Worm (Caenorhabditis elegans): Measurements from ENCODE around the gene nspb-3.

nspb-3 gene

DNA sequence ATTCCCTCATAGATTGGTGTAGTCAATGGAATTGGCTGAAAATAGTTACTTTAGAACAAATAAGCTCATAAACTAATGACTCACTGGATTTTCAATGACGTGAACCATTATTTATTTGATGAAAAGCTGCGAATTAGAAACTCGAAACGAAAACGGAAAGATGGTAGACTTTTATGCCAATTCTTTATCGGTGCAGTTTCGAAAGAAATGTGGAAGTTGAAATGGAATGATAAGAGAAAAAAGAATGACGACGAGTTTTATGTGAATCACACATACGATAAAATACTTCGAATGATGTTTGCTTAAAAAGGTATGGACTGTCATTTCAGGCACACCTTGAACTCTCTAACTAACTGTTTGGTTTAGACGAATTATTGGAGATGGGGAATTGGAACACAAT is 4.7 kb downstream of the nspb-3 start, which contains the start of the genes lec-11 and irld-7:
Gene lec-11 (minus strand): TSS at position 126 of the 400 bp plus-strand sequence.
Gene irld-7 (plus strand): TSS at position 332 of the 400 bp plus-strand sequence.
- TF ChIP-seq sma-9 (GFP tag; optimal IDR thresholded peaks at IDR 0.05), result peak; percentile 25
- TF ChIP-seq sma-9 (tag; optimal IDR thresholded peaks at IDR 0.05), result no peak
- no peak for TF ChIP-seq sem-4 (tag; optimal IDR thresholded peaks at IDR 0.05)
- no peak for TF ChIP-seq nhr-11 (tag; optimal IDR thresholded peaks at IDR 0.05)
- peak; percentile 93 for TF ChIP-seq fos-1 (tag; optimal IDR thresholded peaks at IDR 0.05)
- no peak for TF ChIP-seq skn-1 (tag; optimal IDR thresholded peaks at IDR 0.05)

DNA sequence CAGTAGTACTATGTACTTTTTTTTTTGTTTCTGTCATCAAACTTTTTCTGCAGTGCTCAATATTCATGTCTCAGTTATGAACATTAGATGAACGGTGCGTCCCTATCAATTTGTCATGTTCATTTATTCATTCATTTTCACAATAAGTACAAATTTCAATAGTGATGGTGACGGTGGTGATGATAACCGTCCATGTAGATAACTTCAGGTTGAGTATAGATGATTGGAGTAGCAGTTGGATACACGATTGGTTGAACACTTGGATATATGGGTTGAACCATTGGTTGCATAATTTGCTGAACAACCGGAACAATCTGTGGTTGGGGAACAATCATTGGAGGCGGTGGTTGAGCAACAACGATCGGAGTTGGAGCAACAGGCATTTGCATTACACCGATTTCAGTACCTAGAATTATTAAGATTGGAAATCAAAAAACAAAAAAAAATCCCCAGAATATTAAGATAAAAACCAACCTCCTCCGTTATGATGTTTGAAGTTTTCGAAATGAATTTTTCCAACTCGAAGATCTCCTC is 6.6 kb downstream of the nspb-3 start:
- no peak for TF ChIP-seq dmd-4 (tag; optimal IDR thresholded peaks at IDR 0.05)
- TF ChIP-seq C34F6.9 (tag; optimal IDR thresholded peaks at IDR 0.05), result no peak
- no peak for TF ChIP-seq nhr-10 (tag; optimal IDR thresholded peaks at IDR 0.05)
- TF ChIP-seq alr-1 (tag; optimal IDR thresholded peaks at IDR 0.05), result no peak
- no peak for TF ChIP-seq F13H6.1 (tag; optimal IDR thresholded peaks at IDR 0.05)
- TF ChIP-seq sma-3 (GFP tag; optimal IDR thresholded peaks at IDR 0.05), result no peak
- no peak for TF ChIP-seq sem-4 (tag; optimal IDR thresholded peaks at IDR 0.05)
- TF ChIP-seq nhr-25 (tag; optimal IDR thresholded peaks at IDR 0.05), result no peak
- no peak for TF ChIP-seq elt-1 (tag; optimal IDR thresholded peaks at IDR 0.05)
- TF ChIP-seq ceh-16 (tag; optimal IDR thresholded peaks at IDR 0.05), result no peak
- TF ChIP-seq nhr-21 (tag; optimal IDR thresholded peaks at IDR 0.05), result no peak
- TF ChIP-seq nhr-6 (tag; optimal IDR thresholded peaks at IDR 0.05), result no peak
- no peak for TF ChIP-seq lsy-2 (tag; optimal IDR thresholded peaks at IDR 0.05)

- TF ChIP-seq sma-3 (GFP tag; optimal IDR thresholded peaks at IDR 0.05) (peak; percentile 81), sem-4 (tag; optimal IDR thresholded peaks at IDR 0.05) (peak; percentile 50), zag-1 (tag; optimal IDR thresholded peaks at IDR 0.05) (peak; percentile 37), nhr-237 (tag; optimal IDR thresholded peaks at IDR 0.05) (no peak), ama-1 (optimal IDR thresholded peaks at IDR 0.05) (peak; percentile 42), egl-27 (tag; optimal IDR thresholded peaks at IDR 0.05) (peak; percentile 69), nhr-10 (tag; optimal IDR thresholded peaks at IDR 0.05) (no peak), ztf-11 (tag; optimal IDR thresholded peaks at IDR 0.05) (no peak), R02D3.7 (tag; optimal IDR thresholded peaks at IDR 0.05) (peak; percentile 7), ZK546.5 (tag; optimal IDR thresholded peaks at IDR 0.05) (no peak), lin-13 (GFP tag; optimal IDR thresholded peaks at IDR 0.05) (peak; percentile 83), ceh-82 (tag; optimal IDR thresholded peaks at IDR 0.05) (no peak), lin-11 (tag; optimal IDR thresholded peaks at IDR 0.05) (peak; percentile 83), unc-62 (GFP tag; optimal IDR thresholded peaks at IDR 0.05) (no peak), elt-1 (tag; optimal IDR thresholded peaks at IDR 0.05) (no peak), nhr-77 (tag; optimal IDR thresholded peaks at IDR 0.05) (no peak), ceh-16 (tag; optimal IDR thresholded peaks at IDR 0.05) (peak; percentile 66), lsy-2 (tag; optimal IDR thresholded peaks at IDR 0.05) (peak; percentile 64 to 90), lin-39 (tag; optimal IDR thresholded peaks at IDR 0.05) (no peak), nhr-23 (tag; optimal IDR thresholded peaks at IDR 0.05) (no peak), crh-2 (tag; optimal IDR thresholded peaks at IDR 0.05) (peak; percentile 87), nhr-11 (tag; optimal IDR thresholded peaks at IDR 0.05) (no peak), elt-3 (tag; optimal IDR thresholded peaks at IDR 0.05) (no peak), unc-55 (GFP tag; optimal IDR thresholded peaks at IDR 0.05) (peak; percentile 97), nhr-6 (tag; optimal IDR thresholded peaks at IDR 0.05) (no peak), nhr-25 (tag; optimal IDR thresholded peaks at IDR 0.05) (no peak), mab-5 (tag; optimal IDR thresholded peaks at IDR 0.05) (peak; percentile 38), F13H6.1 (tag; optimal IDR thresholded peaks at IDR 0.05) (peak; percentile 74), nhr-21 (tag; optimal IDR thresholded peaks at IDR 0.05) (peak; percentile 76), skn-1 (tag; optimal IDR thresholded peaks at IDR 0.05) (no peak), blmp-1 (tag; optimal IDR thresholded peaks at IDR 0.05; ENCODE audit: insufficient read depth) (peak; percentile 16), unc-39 (tag; optimal IDR thresholded peaks at IDR 0.05) (no peak), nhr-129 (tag; optimal IDR thresholded peaks at IDR 0.05) (peak; percentile 87), alr-1 (tag; optimal IDR thresholded peaks at IDR 0.05) (no peak), ztf-1 (GFP tag; conservative IDR thresholded peaks at IDR 0.05) (no peak), gmeb-1 (tag; optimal IDR thresholded peaks at IDR 0.05) (peak; percentile 77), peb-1 (tag; optimal IDR thresholded peaks at IDR 0.05) (no peak), C34F6.9 (tag; optimal IDR thresholded peaks at IDR 0.05) (peak; percentile 93), ztf-4 (tag; optimal IDR thresholded peaks at IDR 0.05) (peak; percentile 47), nhr-12 (tag; optimal IDR thresholded peaks at IDR 0.05) (no peak), mbf-1 (tag; optimal IDR thresholded peaks at IDR 0.05) (no peak), dmd-4 (tag; optimal IDR thresholded peaks at IDR 0.05) (no peak), fos-1 (tag; optimal IDR thresholded peaks at IDR 0.05) (peak; percentile 72), Y55F3AM.14 (GFP tag; optimal IDR thresholded peaks at IDR 0.05) (no peak), snpc-4 (tag; optimal IDR thresholded peaks at IDR 0.05) (peak; percentile 50), sma-9 (GFP tag; optimal IDR thresholded peaks at IDR 0.05) (peak; percentile 88), sma-9 (tag; optimal IDR thresholded peaks at IDR 0.05) (no peak)
Measured at ce11 chrIV:6585397-6585921, 9.3 kb downstream of the nspb-3 start, which contains the start of the genes F38A5.2 and dnj-11. F38A5.2 (minus strand) TSS chrIV:6585400. dnj-11 (plus strand) TSS chrIV:6585871.

All from whole organism, L2 larva.